Worm (Caenorhabditis elegans) whole organism, late embryonic: ENCODE results near the gene clec-33.

Source experiments
- Y22D7AL.16 ChIP-seq: sonication (generic microtip); optimal IDR thresholded peaks from 2 replicates; lab custom pipeline; 2016; ENCODE audit warnings: missing genetic modification characterization, missing compliant biosample characterization
- ceh-18 ChIP-seq: sonication (generic microtip); optimal IDR thresholded peaks from 2 replicates; lab custom pipeline; 2016; ENCODE audit warnings: missing genetic modification characterization, missing compliant biosample characterization
- ceh-34 ChIP-seq: sonication (generic microtip); optimal IDR thresholded peaks from 2 replicates; lab custom pipeline; 2016; ENCODE audit warnings: mild to moderate bottlenecking, missing genetic modification characterization, missing compliant biosample characterization
- ets-4 ChIP-seq: sonication (generic microtip); optimal IDR thresholded peaks from 2 replicates; lab custom pipeline; 2016; ENCODE audit warnings: missing genetic modification characterization, missing compliant biosample characterization
- fax-1 ChIP-seq: sonication (generic microtip); optimal IDR thresholded peaks from 2 replicates; lab custom pipeline; 2016; ENCODE audit warnings: missing genotype, missing genetic modification characterization, missing compliant biosample characterization
- hlh-13 ChIP-seq: fragments of 200-800 bp; sonication (Bioruptor generic); optimal IDR thresholded peaks from 2 replicates; lab custom pipeline; 2018; ENCODE audit warnings: mild to moderate bottlenecking, missing genetic modification characterization, missing compliant biosample characterization
- hlh-6 ChIP-seq: sonication (generic microtip); optimal IDR thresholded peaks from 2 replicates; lab custom pipeline; 2016; ENCODE audit warnings: missing genotype, missing genetic modification characterization, missing compliant biosample characterization
- pha-2 ChIP-seq: sonication (generic microtip); optimal IDR thresholded peaks from 2 replicates; lab custom pipeline; 2017; ENCODE audit warnings: mild to moderate bottlenecking, missing genetic modification characterization, missing compliant biosample characterization
- pha-4 ChIP-seq: fragments of 150-350 bp; optimal IDR thresholded peaks from 2 replicates; lab custom pipeline; 2018; ENCODE audit warnings: missing biosample characterization, missing genetic modification reagents, missing genetic modification characterization
- pqm-1 ChIP-seq: sonication (generic microtip); optimal IDR thresholded peaks from 2 replicates; lab custom pipeline; 2016; ENCODE audit warnings: missing genetic modification characterization, missing compliant biosample characterization

DNA sequence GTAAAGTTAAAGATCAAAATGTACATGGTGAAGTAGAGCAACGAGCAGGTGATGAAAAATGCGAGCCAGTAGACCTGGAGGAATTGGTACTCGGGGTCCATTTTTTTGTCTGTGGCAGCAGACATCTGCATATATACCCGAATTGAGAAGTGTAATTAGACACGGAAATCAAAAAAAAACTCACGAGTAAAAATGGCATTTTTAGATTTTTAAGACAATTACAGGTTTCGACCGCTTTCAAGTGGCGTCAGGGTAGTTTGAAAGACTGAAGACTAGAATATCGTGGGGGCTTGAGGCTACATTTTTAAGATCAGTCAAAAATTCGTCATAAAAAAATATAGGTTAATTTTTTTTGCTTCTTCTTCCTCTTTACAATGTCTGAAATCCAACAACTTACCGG lies 33.1 kb upstream of the clec-33 start, which contains the start of gene srd-68:
- no peak for TF ChIP-seq hlh-6
- no peak for TF ChIP-seq pha-2 (tag; lab: Kevin White, UChicago)
- no peak for TF ChIP-seq ceh-18 (tag; lab: Kevin White, UChicago)
- TF ChIP-seq Y22D7AL.16 (tag; lab: Kevin White, UChicago) = no peak
- TF ChIP-seq pqm-1 (tag; lab: Kevin White, UChicago) = no peak
- TF ChIP-seq fax-1 (tag; lab: Kevin White, UChicago) = no peak
- no peak for TF ChIP-seq ets-4 (tag; lab: Kevin White, UChicago)
- TF ChIP-seq pha-4 (tag; lab: Kevin White, UChicago) = no peak
- TF ChIP-seq ceh-34 = no peak
- no peak for TF ChIP-seq hlh-13 (GFP tag; lab: Kevin White, UChicago)
